Fruit fly (Drosophila melanogaster): ENCODE data around the gene CG13460.

DNA sequence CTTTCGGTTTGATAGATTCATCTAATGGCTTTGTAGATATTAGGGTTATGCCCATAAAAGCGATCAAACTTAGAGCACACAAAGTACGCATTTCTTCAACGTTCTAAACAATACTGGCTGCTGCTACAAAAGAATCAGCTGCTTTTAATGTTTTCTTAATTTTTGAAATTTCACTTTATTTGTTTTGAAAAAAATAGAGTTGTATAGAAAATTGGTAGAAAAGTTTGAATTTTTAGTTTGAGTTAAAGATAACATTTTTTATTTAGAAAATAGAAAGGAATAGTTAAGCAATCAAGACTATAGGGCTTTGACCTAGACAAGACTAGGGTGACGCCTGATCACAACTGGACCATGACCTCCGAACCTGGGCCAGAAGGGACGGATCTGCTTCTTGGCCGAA, 11.4 kb downstream of the CG13460 start, which contains the start of gene CG18581:
- TF ChIP-seq CG8159 (tag; optimal IDR thresholded peaks at IDR 0.05), result no peak
- no peak for TF ChIP-seq CG8301 (tag; optimal IDR thresholded peaks at IDR 0.05)
- no peak for TF ChIP-seq CG14655 (GFP tag; optimal IDR thresholded peaks at IDR 0.05)

Data from whole organism, pupa.